Fruit fly (Drosophila melanogaster) Kc167 (cell line): ENCODE results near the gene IA-2.

ENCODE experiments used
- Myc ChIP-seq: fragments of >200 bp; optimal IDR thresholded peaks from 2 replicates; lab custom pipeline; 2017; ENCODE audit warnings: missing external identifiers
- h ChIP-seq: fragments of >200 bp; optimal IDR thresholded peaks from 3 replicates; lab custom pipeline; 2018; ENCODE audit warnings: missing external identifiers
- psq ChIP-seq: fragments of >200 bp; optimal IDR thresholded peaks from 2 replicates; lab custom pipeline; 2017; ENCODE audit warnings: missing external identifiers

DNA sequence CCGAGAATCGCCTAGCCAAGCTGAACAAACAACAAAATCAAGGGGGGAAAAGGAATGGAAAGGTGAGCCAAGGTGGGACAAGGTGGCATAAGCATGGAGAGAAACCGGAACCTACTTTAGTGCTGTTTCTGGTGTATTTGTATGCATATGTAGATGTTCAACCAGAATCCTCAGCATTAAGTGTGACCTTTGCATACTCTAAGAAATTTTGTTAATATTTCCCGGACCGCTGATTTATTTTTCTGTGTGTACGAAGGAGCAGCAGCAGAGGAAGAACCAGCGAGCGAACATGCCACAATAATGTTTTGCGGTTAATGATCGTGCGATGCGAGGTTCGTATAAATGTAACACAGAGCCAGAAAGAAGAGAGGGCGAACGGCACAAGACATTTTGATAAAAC lies 17.2 kb upstream of the IA-2 start:
- TF ChIP-seq Myc (lab: Kevin White, UChicago) = no peak
- TF ChIP-seq psq (lab: Kevin White, UChicago) = no peak
- no peak for TF ChIP-seq h (lab: Kevin White, UChicago)
